Worm (Caenorhabditis elegans): ENCODE data around the gene C07A4.2.

Gene C07A4.2

ce11 chrX:10150918-10151317, 21.1 kb upstream of the C07A4.2 start:
- TF ChIP-seq ceh-13 (GFP tag; optimal IDR thresholded peaks at IDR 0.05) (no peak), tra-4 (tag; optimal IDR thresholded peaks at IDR 0.05) (no peak), tbx-37 (GFP tag; conservative IDR thresholded peaks at IDR 0.05) (no peak), sea-1 (GFP tag; conservative IDR thresholded peaks at IDR 0.05) (no peak), flt-1 (GFP tag; IDR thresholded peaks at IDR 0.05) (no peak), ama-1 (optimal IDR thresholded peaks at IDR 0.05) (no peak)

ce11 chrX:10154317-10154942, 17.6 kb upstream of the C07A4.2 start, which contains the start of gene F09B9.5:
Gene F09B9.5 (plus strand): TSS chrX:10154817.
- no peak for TF ChIP-seq tbx-37 (GFP tag; conservative IDR thresholded peaks at IDR 0.05)
- no peak for TF ChIP-seq sea-1 (GFP tag; conservative IDR thresholded peaks at IDR 0.05)
- TF ChIP-seq aly-1 (tag; optimal IDR thresholded peaks at IDR 0.05), result no peak
- TF ChIP-seq tra-4 (tag; optimal IDR thresholded peaks at IDR 0.05), result no peak
- TF ChIP-seq pes-1 (GFP tag; IDR thresholded peaks at IDR 0.05), result 0 out of 2 replicates have a peak, but pooled peaks have one; percentile 44
- TF ChIP-seq tbx-11 (GFP tag; IDR thresholded peaks at IDR 0.05), result no peak

- TF ChIP-seq hmbx-1 (tag; optimal IDR thresholded peaks at IDR 0.05) (no peak), pes-1 (GFP tag; IDR thresholded peaks at IDR 0.05) (no peak), hmg-4 (GFP tag; optimal IDR thresholded peaks at IDR 0.05) (no peak), tra-4 (tag; optimal IDR thresholded peaks at IDR 0.05) (no peak), aly-1 (tag; optimal IDR thresholded peaks at IDR 0.05) (no peak), tbx-11 (GFP tag; IDR thresholded peaks at IDR 0.05) (no peak), tbx-37 (GFP tag; conservative IDR thresholded peaks at IDR 0.05) (no peak), ets-7 (tag; optimal IDR thresholded peaks at IDR 0.05) (no peak), ceh-36 (tag; optimal IDR thresholded peaks at IDR 0.05) (no peak), F13C5.2 (tag; optimal IDR thresholded peaks at IDR 0.05) (no peak), hnd-1 (tag; optimal IDR thresholded peaks at IDR 0.05) (no peak), B0310.2 (tag; optimal IDR thresholded peaks at IDR 0.05) (no peak)
Observed at ce11 chrX:10155127-10155526, 16.9 kb upstream of the C07A4.2 start.

- TF ChIP-seq hmg-4 (GFP tag; optimal IDR thresholded peaks at IDR 0.05) (peak; percentile 59), tbx-37 (GFP tag; conservative IDR thresholded peaks at IDR 0.05) (no peak)
Observed at ce11 chrX:10158716-10159115, 13.3 kb upstream of the C07A4.2 start, which contains the start of gene erd-2.1. Gene erd-2.1 (minus strand): TSS chrX:10158829.

ce11 chrX:10160097-10160677, 11.8 kb upstream of the C07A4.2 start, which contains the start of gene F09B9.4:
Gene F09B9.4 (plus strand): TSS chrX:10160627.
- TF ChIP-seq sea-1 (GFP tag; conservative IDR thresholded peaks at IDR 0.05) (no peak), hmg-4 (GFP tag; optimal IDR thresholded peaks at IDR 0.05) (no peak), flt-1 (GFP tag; IDR thresholded peaks at IDR 0.05) (no peak), F13C5.2 (tag; optimal IDR thresholded peaks at IDR 0.05) (no peak), scrt-1 (GFP tag; IDR thresholded peaks at IDR 0.05) (no peak), B0310.2 (tag; optimal IDR thresholded peaks at IDR 0.05) (no peak), aly-1 (tag; optimal IDR thresholded peaks at IDR 0.05) (no peak)

- TF ChIP-seq ceh-13 (GFP tag; optimal IDR thresholded peaks at IDR 0.05) (no peak), ceh-36 (tag; optimal IDR thresholded peaks at IDR 0.05) (no peak), pes-1 (GFP tag; IDR thresholded peaks at IDR 0.05) (no peak), hmg-4 (GFP tag; optimal IDR thresholded peaks at IDR 0.05) (no peak), hnd-1 (tag; optimal IDR thresholded peaks at IDR 0.05) (no peak), sea-1 (GFP tag; conservative IDR thresholded peaks at IDR 0.05) (no peak), tbx-11 (GFP tag; IDR thresholded peaks at IDR 0.05) (no peak), hmbx-1 (tag; optimal IDR thresholded peaks at IDR 0.05) (no peak), aly-1 (tag; optimal IDR thresholded peaks at IDR 0.05) (no peak), B0310.2 (tag; optimal IDR thresholded peaks at IDR 0.05) (no peak), F13C5.2 (tag; optimal IDR thresholded peaks at IDR 0.05) (no peak), tra-4 (tag; optimal IDR thresholded peaks at IDR 0.05) (no peak), ama-1 (optimal IDR thresholded peaks at IDR 0.05) (no peak), scrt-1 (GFP tag; IDR thresholded peaks at IDR 0.05) (no peak), tbx-37 (GFP tag; conservative IDR thresholded peaks at IDR 0.05) (no peak), ets-7 (tag; optimal IDR thresholded peaks at IDR 0.05) (no peak)
Observed at ce11 chrX:10162476-10162875, 9.5 kb upstream of the C07A4.2 start.

ce11 chrX:10163212-10163611, 8.8 kb upstream of the C07A4.2 start:
- no peak for TF ChIP-seq aly-1 (tag; optimal IDR thresholded peaks at IDR 0.05)
- no peak for TF ChIP-seq ets-7 (tag; optimal IDR thresholded peaks at IDR 0.05)
- TF ChIP-seq ceh-13 (GFP tag; optimal IDR thresholded peaks at IDR 0.05), result no peak
- TF ChIP-seq tbx-11 (GFP tag; IDR thresholded peaks at IDR 0.05), result no peak
- TF ChIP-seq hnd-1 (tag; optimal IDR thresholded peaks at IDR 0.05), result no peak

ce11 chrX:10167005-10167404, 5.0 kb upstream of the C07A4.2 start, which contains the start of gene rnp-9:
Gene rnp-9 (plus strand): TSS chrX:10167305.
- no peak for TF ChIP-seq ets-7 (tag; optimal IDR thresholded peaks at IDR 0.05)

ce11 chrX:10168534-10168933, 3.5 kb upstream of the C07A4.2 start:
- TF ChIP-seq hmbx-1 (tag; optimal IDR thresholded peaks at IDR 0.05), result no peak
- no peak for TF ChIP-seq hmg-4 (GFP tag; optimal IDR thresholded peaks at IDR 0.05)
- TF ChIP-seq pes-1 (GFP tag; IDR thresholded peaks at IDR 0.05), result no peak
- TF ChIP-seq tbx-37 (GFP tag; conservative IDR thresholded peaks at IDR 0.05), result no peak
- no peak for TF ChIP-seq scrt-1 (GFP tag; IDR thresholded peaks at IDR 0.05)
- TF ChIP-seq F13C5.2 (tag; optimal IDR thresholded peaks at IDR 0.05), result no peak
- no peak for TF ChIP-seq B0310.2 (tag; optimal IDR thresholded peaks at IDR 0.05)
- no peak for TF ChIP-seq tra-4 (tag; optimal IDR thresholded peaks at IDR 0.05)
- TF ChIP-seq ama-1 (optimal IDR thresholded peaks at IDR 0.05), result no peak
- TF ChIP-seq ets-7 (tag; optimal IDR thresholded peaks at IDR 0.05), result no peak
- TF ChIP-seq flt-1 (GFP tag; IDR thresholded peaks at IDR 0.05), result no peak
- TF ChIP-seq aly-1 (tag; optimal IDR thresholded peaks at IDR 0.05), result no peak
- TF ChIP-seq sea-1 (GFP tag; conservative IDR thresholded peaks at IDR 0.05), result no peak
